Fruit fly (Drosophila melanogaster): ENCODE results near the gene eIF2beta.

Gene eIF2beta

dm6 chr3L:12523941-12524340, 2.6 kb downstream of the eIF2beta start, which contains the start of the genes ver and Gcn5 (continued):
- TF ChIP-seq Bteb2 (GFP tag; optimal IDR thresholded peaks at IDR 0.05) = peak; percentile 85
- peak; percentile 93 for TF ChIP-seq CG32772 (GFP tag; IDR thresholded peaks at IDR 0.05)
- TF ChIP-seq HHEX (GFP tag; optimal IDR thresholded peaks at IDR 0.05) = peak; percentile 93
- peak; percentile 50 for TF ChIP-seq zf30C (GFP tag; optimal IDR thresholded peaks at IDR 0.05)
- peak; percentile 85 to 90 for TF ChIP-seq dpn (GFP tag; optimal IDR thresholded peaks at IDR 0.05)
- TF ChIP-seq CG7987 (GFP tag; optimal IDR thresholded peaks at IDR 0.05) = peak; percentile 81
- TF ChIP-seq CG3407 (GFP tag; optimal IDR thresholded peaks at IDR 0.05) = peak; percentile 75
- peak; percentile 95 for TF ChIP-seq Xrp1 (GFP tag; IDR thresholded peaks at IDR 0.05)
- TF ChIP-seq Sry-β (GFP tag; optimal IDR thresholded peaks at IDR 0.05) = peak; percentile 36
- TF ChIP-seq Hr3 (GFP tag; optimal IDR thresholded peaks at IDR 0.05) = peak; percentile 93
- TF ChIP-seq wek (GFP tag; optimal IDR thresholded peaks at IDR 0.05) = peak; percentile 52
- TF ChIP-seq kah (GFP tag; optimal IDR thresholded peaks at IDR 0.05) = peak; percentile 71
- peak; percentile 88 for TF ChIP-seq CG5953 (GFP tag; IDR thresholded peaks at IDR 0.05)
- peak; percentile 86 for TF ChIP-seq Nf-YA (GFP tag; IDR thresholded peaks at IDR 0.05)
- TF ChIP-seq MTF-1 (GFP tag; optimal IDR thresholded peaks at IDR 0.05; ENCODE audit: borderline replicate concordance) = peak; percentile 71
- TF ChIP-seq CG31441 (GFP tag; IDR thresholded peaks at IDR 0.05) = peak; percentile 95
- peak; percentile 94 for TF ChIP-seq CG34422 (GFP tag; IDR thresholded peaks at IDR 0.05)
- TF ChIP-seq Mes4 (GFP tag; optimal IDR thresholded peaks at IDR 0.05) = peak; percentile 54
- TF ChIP-seq pita (GFP tag; optimal IDR thresholded peaks at IDR 0.05) = no peak
- peak; percentile 75 for TF ChIP-seq CG10274 (GFP tag; optimal IDR thresholded peaks at IDR 0.05)
- TF ChIP-seq Dbx (GFP tag; IDR thresholded peaks at IDR 0.05) = peak; percentile 94
- peak; percentile 76 for TF ChIP-seq sim (GFP tag; IDR thresholded peaks at IDR 0.05)
- TF ChIP-seq cg (GFP tag; optimal IDR thresholded peaks at IDR 0.05) = no peak
- peak; percentile 86 for TF ChIP-seq CG1647 (GFP tag; optimal IDR thresholded peaks at IDR 0.05)
- no peak for TF ChIP-seq Opbp (GFP tag; IDR thresholded peaks at IDR 0.05; ENCODE audit: partially characterized antibody)
- TF ChIP-seq ara (GFP tag; IDR thresholded peaks at IDR 0.05) = peak; percentile 89
- peak; percentile 89 for TF ChIP-seq HLH54F (GFP tag; optimal IDR thresholded peaks at IDR 0.05)
- peak; percentile 81 for TF ChIP-seq maf-S (GFP tag; optimal IDR thresholded peaks at IDR 0.05)
- peak; percentile 67 for TF ChIP-seq Deaf1 (tag; optimal IDR thresholded peaks at IDR 0.05)
- peak; percentile 77 for TF ChIP-seq fu2 (GFP tag; optimal IDR thresholded peaks at IDR 0.05)
- TF ChIP-seq CG4617 (GFP tag; optimal IDR thresholded peaks at IDR 0.05; ENCODE audit: borderline replicate concordance) = peak; percentile 74
- no peak for TF ChIP-seq tna (GFP tag; IDR thresholded peaks at IDR 0.05; ENCODE audit: partially characterized antibody)
- TF ChIP-seq CG30020 (tag; optimal IDR thresholded peaks at IDR 0.05) = peak; percentile 72
- TF ChIP-seq CG3281 (GFP tag; optimal IDR thresholded peaks at IDR 0.05) = peak; percentile 96
- TF ChIP-seq CG17829 (tag; optimal IDR thresholded peaks at IDR 0.05) = peak; percentile 91
- TF ChIP-seq danr (GFP tag; IDR thresholded peaks at IDR 0.05) = peak; percentile 86
- TF ChIP-seq CG30403 (GFP tag; optimal IDR thresholded peaks at IDR 0.05) = peak; percentile 93
- TF ChIP-seq kni (GFP tag; optimal IDR thresholded peaks at IDR 0.05) = no peak
- peak; percentile 90 for TF ChIP-seq Abd-B (GFP tag; optimal IDR thresholded peaks at IDR 0.05)
- peak; percentile 94 for TF ChIP-seq Aef1 (GFP tag; IDR thresholded peaks at IDR 0.05)
- peak; percentile 88 for TF ChIP-seq gsb (GFP tag; IDR thresholded peaks at IDR 0.05)
- peak; percentile 72 for TF ChIP-seq NC2β (GFP tag; optimal IDR thresholded peaks at IDR 0.05)
- peak; percentile 81 to 94 for TF ChIP-seq Hr51 (GFP tag; optimal IDR thresholded peaks at IDR 0.05)
- TF ChIP-seq CG2120 (GFP tag; optimal IDR thresholded peaks at IDR 0.05) = peak; percentile 96
- TF ChIP-seq MESR4 (GFP tag; optimal IDR thresholded peaks at IDR 0.05) = peak; percentile 89
- peak; percentile 62 for TF ChIP-seq CG10431 (GFP tag; optimal IDR thresholded peaks at IDR 0.05)
- peak; percentile 78 for TF ChIP-seq CG17186 (GFP tag; optimal IDR thresholded peaks at IDR 0.05)
- no peak for TF ChIP-seq nau (GFP tag; optimal IDR thresholded peaks at IDR 0.05)
- peak; percentile 49 for TF ChIP-seq repo (GFP tag; optimal IDR thresholded peaks at IDR 0.05)
- peak; percentile 85 for TF ChIP-seq org-1 (GFP tag; optimal IDR thresholded peaks at IDR 0.05)
- TF ChIP-seq CG7839 (tag; optimal IDR thresholded peaks at IDR 0.05) = peak; percentile 93
